Fruit fly (Drosophila melanogaster) whole organism, adult: ENCODE measurements around the gene CG13083.

Source experiments
- CG11617 ChIP-seq: fragments of 200-800 bp; sonication (Bioruptor generic); optimal IDR thresholded peaks from 2 replicates; lab custom pipeline; 2017; ENCODE audit warnings: mild to moderate bottlenecking, missing biosample characterization, missing genetic modification reagents, missing genetic modification characterization
- CG12768 ChIP-seq: fragments of 200-800 bp; sonication (Bioruptor generic); optimal IDR thresholded peaks from 2 replicates; lab custom pipeline; 2017; ENCODE audit warnings: missing biosample characterization, missing genetic modification characterization, mild to moderate bottlenecking, moderate library complexity, missing genetic modification reagents
- CG14711 ChIP-seq: fragments of 200-800 bp; sonication (Bioruptor generic); optimal IDR thresholded peaks from 2 replicates; lab custom pipeline; 2018; ENCODE audit warnings: missing biosample characterization, mild to moderate bottlenecking, missing genetic modification characterization, moderate library complexity
- CG1620 ChIP-seq: fragments of 200-800 bp; sonication (Bioruptor generic); optimal IDR thresholded peaks from 2 replicates; lab custom pipeline; 2016; ENCODE audit warnings: missing biosample characterization, missing genetic modification characterization
- CG33017 ChIP-seq: fragments of 200-800 bp; sonication (Bioruptor generic); optimal IDR thresholded peaks from 2 replicates; lab custom pipeline; 2018; ENCODE audit warnings: missing biosample characterization, mild to moderate bottlenecking, missing genetic modification characterization, moderate library complexity
- CG5204 ChIP-seq: fragments of 200-800 bp; sonication (Bioruptor generic); optimal IDR thresholded peaks from 2 replicates; lab custom pipeline; 2016; ENCODE audit warnings: missing biosample characterization, missing genetic modification characterization
- CG7045 ChIP-seq: fragments of 200-800 bp; sonication (Bioruptor generic); optimal IDR thresholded peaks from 2 replicates; lab custom pipeline; 2017; ENCODE audit warnings: missing biosample characterization, mild to moderate bottlenecking, missing genetic modification characterization
- CG7101 ChIP-seq: fragments of 200-800 bp; sonication (Bioruptor generic); optimal IDR thresholded peaks from 2 replicates; lab custom pipeline; 2018; ENCODE audit warnings: missing biosample characterization, mild to moderate bottlenecking, missing genetic modification characterization, moderate library complexity
- Clk ChIP-seq: fragments of 200-800 bp; sonication (Bioruptor generic); optimal IDR thresholded peaks from 2 replicates; lab custom pipeline; 2017; ENCODE audit warnings: missing biosample characterization, missing genetic modification characterization
- Crg-1 ChIP-seq: fragments of 200-800 bp; sonication (Bioruptor generic); optimal IDR thresholded peaks from 2 replicates; lab custom pipeline; 2016; ENCODE audit warnings: missing biosample characterization, missing genetic modification characterization
- Hr96 ChIP-seq: fragments of 200-800 bp; sonication (Bioruptor generic); optimal IDR thresholded peaks from 2 replicates; lab custom pipeline; 2016; ENCODE audit warnings: missing biosample characterization, missing genetic modification characterization
- Mnt ChIP-seq: fragments of 200-800 bp; sonication (Bioruptor generic); optimal IDR thresholded peaks from 2 replicates; lab custom pipeline; 2016; ENCODE audit warnings: missing biosample characterization, mild to moderate bottlenecking, missing genetic modification characterization
- bab1 ChIP-seq: fragments of 200-800 bp; sonication (Bioruptor generic); optimal IDR thresholded peaks from 3 replicates; lab custom pipeline; 2019; ENCODE audit warnings: missing biosample characterization, mild to moderate bottlenecking, missing genetic modification characterization, moderate library complexity
- cic ChIP-seq: fragments of 200-800 bp; sonication (Bioruptor generic); optimal IDR thresholded peaks from 2 replicates; lab custom pipeline; 2017; ENCODE audit warnings: missing biosample characterization, mild to moderate bottlenecking, missing genetic modification characterization, moderate library complexity
- cnc ChIP-seq, 2 experiments: fragments of >200 bp; optimal IDR thresholded peaks; 2 replicates each; lab custom pipeline; 2017
- kay ChIP-seq: fragments of 200-800 bp; sonication (Bioruptor generic); peaks from one replicate; lab custom pipeline; 2016; ENCODE audit warnings: missing biosample characterization, missing genetic modification characterization, borderline replicate concordance
- ovo ChIP-seq: fragments of 200-800 bp; sonication (Bioruptor generic); optimal IDR thresholded peaks from 2 replicates; lab custom pipeline; 2016; ENCODE audit warnings: missing biosample characterization, missing genetic modification characterization
- pad ChIP-seq: fragments of 200-800 bp; sonication (Bioruptor generic); optimal IDR thresholded peaks from 3 replicates; lab custom pipeline; 2017; ENCODE audit warnings: missing biosample characterization, missing genetic modification characterization, mild to moderate bottlenecking, moderate library complexity, missing genetic modification reagents
- tj ChIP-seq: fragments of 200-800 bp; sonication (Bioruptor generic); optimal IDR thresholded peaks from 3 replicates; lab custom pipeline; 2017; ENCODE audit warnings: missing biosample characterization, mild to moderate bottlenecking, missing genetic modification characterization, moderate library complexity
- toe ChIP-seq: fragments of 200-800 bp; sonication (Bioruptor generic); optimal IDR thresholded peaks from 2 replicates; lab custom pipeline; 2016; ENCODE audit warnings: missing biosample characterization, missing genetic modification characterization

Gene CG13083

dm6 chr2L:19487190-19487589, at the start of gene CG13083:
TSS of gene CG13083 (plus strand) at chr2L:19487490.
- TF ChIP-seq cnc (optimal IDR thresholded peaks at IDR 0.05; lab: Kevin White, UChicago) (no peak), ovo (GFP tag; lab: Kevin White, UChicago) (no peak), CG14711 (tag; lab: Kevin White, UChicago) (no peak), CG12768 (GFP tag; lab: Kevin White, UChicago) (no peak), bab1 (GFP tag; lab: Kevin White, UChicago) (no peak), cic (no peak), CG7101 (tag; lab: Kevin White, UChicago) (no peak), Crg-1 (GFP tag; lab: Kevin White, UChicago) (no peak), Mnt (no peak), pad (GFP tag; lab: Kevin White, UChicago) (no peak), CG1620 (GFP tag; lab: Kevin White, UChicago) (no peak), CG7045 (GFP tag; lab: Kevin White, UChicago) (no peak), Clk (GFP tag; lab: Kevin White, UChicago) (no peak), CG33017 (tag; lab: Kevin White, UChicago) (no peak), kay (GFP tag; lab: Kevin White, UChicago) (no peak), Hr96 (GFP tag; lab: Kevin White, UChicago) (no peak), toe (GFP tag; lab: Kevin White, UChicago) (no peak), CG5204 (GFP tag; lab: Kevin White, UChicago) (no peak), tj (GFP tag; lab: Kevin White, UChicago) (no peak), CG11617 (GFP tag; lab: Kevin White, UChicago) (no peak)

- TF ChIP-seq Hr96 (GFP tag; lab: Kevin White, UChicago) = no peak
Observed at dm6 chr2L:19438685-19439597, 48.3 kb upstream of the CG13083 start.

- TF ChIP-seq Mnt (no peak), CG1620 (GFP tag; lab: Kevin White, UChicago) (peak; percentile 5), CG7101 (tag; lab: Kevin White, UChicago) (peak; percentile 22)
Observed at dm6 chr2L:19439598-19440230, 47.6 kb upstream of the CG13083 start.

dm6 chr2L:19440285-19440684, 47.0 kb upstream of the CG13083 start:
- TF ChIP-seq kay (GFP tag; lab: Kevin White, UChicago) (peak; percentile 94), Crg-1 (GFP tag; lab: Kevin White, UChicago) (no peak)

- no peak for TF ChIP-seq Clk (GFP tag; lab: Kevin White, UChicago)
- TF ChIP-seq CG1620 (GFP tag; lab: Kevin White, UChicago) = peak; percentile 20
- no peak for TF ChIP-seq Hr96 (GFP tag; lab: Kevin White, UChicago)
- peak; percentile 61 for TF ChIP-seq tj (GFP tag; lab: Kevin White, UChicago)
- TF ChIP-seq CG33017 (tag; lab: Kevin White, UChicago) = no peak
- TF ChIP-seq bab1 (GFP tag; lab: Kevin White, UChicago) = no peak
- peak; percentile 4 for TF ChIP-seq CG14711 (tag; lab: Kevin White, UChicago)
- no peak for TF ChIP-seq Crg-1 (GFP tag; lab: Kevin White, UChicago)
- peak; percentile 90 for TF ChIP-seq pad (GFP tag; lab: Kevin White, UChicago)
- TF ChIP-seq CG7101 (tag; lab: Kevin White, UChicago) = peak; percentile 9
- no peak for TF ChIP-seq CG5204 (GFP tag; lab: Kevin White, UChicago)
- TF ChIP-seq ovo (GFP tag; lab: Kevin White, UChicago) = no peak
- TF ChIP-seq Mnt = no peak
- TF ChIP-seq cic = peak; percentile 37
- TF ChIP-seq cnc (optimal IDR thresholded peaks at IDR 0.05; lab: Kevin White, UChicago) = no peak
- TF ChIP-seq CG7045 (GFP tag; lab: Kevin White, UChicago) = no peak
- TF ChIP-seq CG12768 (GFP tag; lab: Kevin White, UChicago) = no peak
- no peak for TF ChIP-seq toe (GFP tag; lab: Kevin White, UChicago)
- no peak for TF ChIP-seq kay (GFP tag; lab: Kevin White, UChicago)
- no peak for TF ChIP-seq CG11617 (GFP tag; lab: Kevin White, UChicago)
Observed at dm6 chr2L:19440732-19441131, 46.6 kb upstream of the CG13083 start.

- TF ChIP-seq ovo (GFP tag; lab: Kevin White, UChicago) (no peak), CG11617 (GFP tag; lab: Kevin White, UChicago) (no peak), CG5204 (GFP tag; lab: Kevin White, UChicago) (peak; percentile 33), CG1620 (GFP tag; lab: Kevin White, UChicago) (no peak), CG7101 (tag; lab: Kevin White, UChicago) (no peak), CG7045 (GFP tag; lab: Kevin White, UChicago) (no peak), tj (GFP tag; lab: Kevin White, UChicago) (peak; percentile 77), Clk (GFP tag; lab: Kevin White, UChicago) (no peak), cnc (optimal IDR thresholded peaks at IDR 0.05; lab: Kevin White, UChicago) (no peak), toe (GFP tag; lab: Kevin White, UChicago) (no peak), CG33017 (tag; lab: Kevin White, UChicago) (no peak), CG14711 (tag; lab: Kevin White, UChicago) (no peak)
Observed at dm6 chr2L:19441339-19441738, 46.0 kb upstream of the CG13083 start.
